Fruit fly (Drosophila melanogaster) whole organism, adult: Measurements from ENCODE around the gene CG46468.
A peak's percentile ranks its signal among the peaks of the same experiment; 100 is the strongest.

Experiments used
- CG11617 ChIP-seq: fragments of 200-800 bp; sonication (Bioruptor generic); optimal IDR thresholded peaks from 2 replicates; lab custom pipeline; 2017; ENCODE audit warnings: mild to moderate bottlenecking, missing biosample characterization, missing genetic modification reagents, missing genetic modification characterization
- CG12768 ChIP-seq: fragments of 200-800 bp; sonication (Bioruptor generic); optimal IDR thresholded peaks from 2 replicates; lab custom pipeline; 2017; ENCODE audit warnings: missing biosample characterization, missing genetic modification characterization, mild to moderate bottlenecking, moderate library complexity, missing genetic modification reagents
- CG14711 ChIP-seq: fragments of 200-800 bp; sonication (Bioruptor generic); optimal IDR thresholded peaks from 2 replicates; lab custom pipeline; 2018; ENCODE audit warnings: missing biosample characterization, mild to moderate bottlenecking, missing genetic modification characterization, moderate library complexity
- CG1620 ChIP-seq: fragments of 200-800 bp; sonication (Bioruptor generic); optimal IDR thresholded peaks from 2 replicates; lab custom pipeline; 2016; ENCODE audit warnings: missing biosample characterization, missing genetic modification characterization
- CG33017 ChIP-seq: fragments of 200-800 bp; sonication (Bioruptor generic); optimal IDR thresholded peaks from 2 replicates; lab custom pipeline; 2018; ENCODE audit warnings: missing biosample characterization, mild to moderate bottlenecking, missing genetic modification characterization, moderate library complexity
- CG5204 ChIP-seq: fragments of 200-800 bp; sonication (Bioruptor generic); optimal IDR thresholded peaks from 2 replicates; lab custom pipeline; 2016; ENCODE audit warnings: missing biosample characterization, missing genetic modification characterization
- CG7045 ChIP-seq: fragments of 200-800 bp; sonication (Bioruptor generic); optimal IDR thresholded peaks from 2 replicates; lab custom pipeline; 2017; ENCODE audit warnings: missing biosample characterization, mild to moderate bottlenecking, missing genetic modification characterization
- CG7101 ChIP-seq: fragments of 200-800 bp; sonication (Bioruptor generic); optimal IDR thresholded peaks from 2 replicates; lab custom pipeline; 2018; ENCODE audit warnings: missing biosample characterization, mild to moderate bottlenecking, missing genetic modification characterization, moderate library complexity
- Clk ChIP-seq: fragments of 200-800 bp; sonication (Bioruptor generic); optimal IDR thresholded peaks from 2 replicates; lab custom pipeline; 2017; ENCODE audit warnings: missing biosample characterization, missing genetic modification characterization
- Crg-1 ChIP-seq: fragments of 200-800 bp; sonication (Bioruptor generic); optimal IDR thresholded peaks from 2 replicates; lab custom pipeline; 2016; ENCODE audit warnings: missing biosample characterization, missing genetic modification characterization
- Hr96 ChIP-seq: fragments of 200-800 bp; sonication (Bioruptor generic); optimal IDR thresholded peaks from 2 replicates; lab custom pipeline; 2016; ENCODE audit warnings: missing biosample characterization, missing genetic modification characterization
- Mnt ChIP-seq: fragments of 200-800 bp; sonication (Bioruptor generic); optimal IDR thresholded peaks from 2 replicates; lab custom pipeline; 2016; ENCODE audit warnings: missing biosample characterization, mild to moderate bottlenecking, missing genetic modification characterization
- bab1 ChIP-seq: fragments of 200-800 bp; sonication (Bioruptor generic); optimal IDR thresholded peaks from 3 replicates; lab custom pipeline; 2019; ENCODE audit warnings: missing biosample characterization, mild to moderate bottlenecking, missing genetic modification characterization, moderate library complexity
- cic ChIP-seq: fragments of 200-800 bp; sonication (Bioruptor generic); optimal IDR thresholded peaks from 2 replicates; lab custom pipeline; 2017; ENCODE audit warnings: missing biosample characterization, mild to moderate bottlenecking, missing genetic modification characterization, moderate library complexity
- cnc ChIP-seq, 2 experiments: fragments of >200 bp; optimal IDR thresholded peaks; 2 replicates each; lab custom pipeline; 2017
- kay ChIP-seq: fragments of 200-800 bp; sonication (Bioruptor generic); peaks from one replicate; lab custom pipeline; 2016; ENCODE audit warnings: missing biosample characterization, missing genetic modification characterization, borderline replicate concordance
- ovo ChIP-seq: fragments of 200-800 bp; sonication (Bioruptor generic); optimal IDR thresholded peaks from 2 replicates; lab custom pipeline; 2016; ENCODE audit warnings: missing biosample characterization, missing genetic modification characterization
- pad ChIP-seq: fragments of 200-800 bp; sonication (Bioruptor generic); optimal IDR thresholded peaks from 3 replicates; lab custom pipeline; 2017; ENCODE audit warnings: missing biosample characterization, missing genetic modification characterization, mild to moderate bottlenecking, moderate library complexity, missing genetic modification reagents
- tj ChIP-seq: fragments of 200-800 bp; sonication (Bioruptor generic); optimal IDR thresholded peaks from 3 replicates; lab custom pipeline; 2017; ENCODE audit warnings: missing biosample characterization, mild to moderate bottlenecking, missing genetic modification characterization, moderate library complexity
- toe ChIP-seq: fragments of 200-800 bp; sonication (Bioruptor generic); optimal IDR thresholded peaks from 2 replicates; lab custom pipeline; 2016; ENCODE audit warnings: missing biosample characterization, missing genetic modification characterization

CG46468 gene

dm6 chr2L:9576269-9576933 lies 11.2 kb upstream of the CG46468 start, which contains the start of gene Mtpalpha:
Gene Mtpalpha (minus strand): TSS chr2L:9576769.
- peak; percentile 57 for TF ChIP-seq Clk (GFP tag; lab: Kevin White, UChicago)
- TF ChIP-seq CG1620 (GFP tag; lab: Kevin White, UChicago): peak; percentile 35
- peak; percentile 85 for TF ChIP-seq bab1 (GFP tag; lab: Kevin White, UChicago)
- peak; percentile 15 for TF ChIP-seq pad (GFP tag; lab: Kevin White, UChicago)
- TF ChIP-seq ovo (GFP tag; lab: Kevin White, UChicago): peak; percentile 48
- peak; percentile 57 for TF ChIP-seq Crg-1 (GFP tag; lab: Kevin White, UChicago)
- TF ChIP-seq CG14711 (tag; lab: Kevin White, UChicago): no peak
- TF ChIP-seq tj (GFP tag; lab: Kevin White, UChicago): peak; percentile 77
- peak; percentile 84 for TF ChIP-seq CG11617 (GFP tag; lab: Kevin White, UChicago)
- peak; percentile 28 for TF ChIP-seq Mnt (GFP tag; lab: Kevin White, UChicago)
- TF ChIP-seq CG5204 (GFP tag; lab: Kevin White, UChicago): peak; percentile 72
- TF ChIP-seq CG7101 (tag; lab: Kevin White, UChicago): peak; percentile 7
- no peak for TF ChIP-seq cnc (optimal IDR thresholded peaks at IDR 0.05; lab: Kevin White, UChicago)
- TF ChIP-seq toe (GFP tag; lab: Kevin White, UChicago): peak; percentile 85
- TF ChIP-seq cic (GFP tag; lab: Kevin White, UChicago): peak; percentile 36
- TF ChIP-seq kay (GFP tag; lab: Kevin White, UChicago): peak; percentile 79
- TF ChIP-seq CG7045 (GFP tag; lab: Kevin White, UChicago): peak; percentile 75
- peak; percentile 37 for TF ChIP-seq CG33017 (tag; lab: Kevin White, UChicago)
- TF ChIP-seq Hr96 (GFP tag; lab: Kevin White, UChicago): peak; percentile 87
- TF ChIP-seq CG12768: peak; percentile 98

dm6 chr2L:9570673-9571193 lies 5.5 kb upstream of the CG46468 start:
- TF ChIP-seq ovo (GFP tag; lab: Kevin White, UChicago) (peak; percentile 3), CG11617 (GFP tag; lab: Kevin White, UChicago) (peak; percentile 8), cnc (optimal IDR thresholded peaks at IDR 0.05; lab: Kevin White, UChicago) (no peak), CG7101 (tag; lab: Kevin White, UChicago) (peak; percentile 48), bab1 (GFP tag; lab: Kevin White, UChicago) (peak; percentile 89), Crg-1 (GFP tag; lab: Kevin White, UChicago) (peak; percentile 64), pad (GFP tag; lab: Kevin White, UChicago) (no peak), toe (GFP tag; lab: Kevin White, UChicago) (no peak), CG33017 (tag; lab: Kevin White, UChicago) (no peak), CG1620 (GFP tag; lab: Kevin White, UChicago) (no peak), Hr96 (GFP tag; lab: Kevin White, UChicago) (no peak), Mnt (GFP tag; lab: Kevin White, UChicago) (no peak), kay (GFP tag; lab: Kevin White, UChicago) (peak; percentile 90), CG12768 (no peak), tj (GFP tag; lab: Kevin White, UChicago) (peak; percentile 85), cic (GFP tag; lab: Kevin White, UChicago) (no peak), CG7045 (GFP tag; lab: Kevin White, UChicago) (peak; percentile 29), CG14711 (tag; lab: Kevin White, UChicago) (peak; percentile 41), Clk (GFP tag; lab: Kevin White, UChicago) (peak; percentile 27)

dm6 chr2L:9569588-9570434 lies 4.6 kb upstream of the CG46468 start:
- TF ChIP-seq cnc (optimal IDR thresholded peaks at IDR 0.05; lab: Kevin White, UChicago): no peak
- peak; percentile 87 for TF ChIP-seq CG14711 (tag; lab: Kevin White, UChicago)
- peak; percentile 87 for TF ChIP-seq Crg-1 (GFP tag; lab: Kevin White, UChicago)
- peak; percentile 97 for TF ChIP-seq bab1 (GFP tag; lab: Kevin White, UChicago)
- TF ChIP-seq tj (GFP tag; lab: Kevin White, UChicago): peak; percentile 91
- TF ChIP-seq Clk (GFP tag; lab: Kevin White, UChicago): peak; percentile 81
- TF ChIP-seq pad (GFP tag; lab: Kevin White, UChicago): peak; percentile 88
- peak; percentile 93 for TF ChIP-seq CG7045 (GFP tag; lab: Kevin White, UChicago)
- TF ChIP-seq ovo (GFP tag; lab: Kevin White, UChicago): peak; percentile 84
- TF ChIP-seq CG1620 (GFP tag; lab: Kevin White, UChicago): peak; percentile 73
- peak; percentile 78 for TF ChIP-seq Hr96 (GFP tag; lab: Kevin White, UChicago)
- TF ChIP-seq CG11617 (GFP tag; lab: Kevin White, UChicago): peak; percentile 97
- peak; percentile 96 for TF ChIP-seq cic (GFP tag; lab: Kevin White, UChicago)
- peak; percentile 93 for TF ChIP-seq CG33017 (tag; lab: Kevin White, UChicago)
- peak; percentile 98 for TF ChIP-seq Mnt (GFP tag; lab: Kevin White, UChicago)
- peak; percentile 91 for TF ChIP-seq CG7101 (tag; lab: Kevin White, UChicago)
- TF ChIP-seq toe (GFP tag; lab: Kevin White, UChicago): peak; percentile 65
- peak; percentile 92 for TF ChIP-seq CG12768
- peak; percentile 86 for TF ChIP-seq CG5204 (GFP tag; lab: Kevin White, UChicago)
- TF ChIP-seq kay (GFP tag; lab: Kevin White, UChicago): peak; percentile 89

dm6 chr2L:9569131-9569530 lies 3.9 kb upstream of the CG46468 start:
- TF ChIP-seq Clk (GFP tag; lab: Kevin White, UChicago) (no peak), kay (GFP tag; lab: Kevin White, UChicago) (peak; percentile 80)
